Worm (Caenorhabditis elegans) whole organism, early embryonic: ENCODE results near the gene W04E12.7.
A peak's percentile ranks its signal among the peaks of the same experiment; 100 is the strongest.

Experiments
- B0310.2 ChIP-seq: sonication (generic microtip); optimal IDR thresholded peaks from 2 replicates; lab custom pipeline; 2016; ENCODE audit warnings: mild to moderate bottlenecking, missing genetic modification characterization, missing compliant biosample characterization
- F13C5.2 ChIP-seq: sonication (generic microtip); optimal IDR thresholded peaks from 2 replicates; lab custom pipeline; 2017; ENCODE audit warnings: mild to moderate bottlenecking, missing genetic modification characterization, inconsistent platforms, missing compliant biosample characterization
- aly-1 ChIP-seq: sonication (generic microtip); optimal IDR thresholded peaks from 2 replicates; lab custom pipeline; 2016; ENCODE audit warnings: missing genetic modification characterization, missing compliant biosample characterization
- ama-1 ChIP-seq: fragments of 150-350 bp; optimal IDR thresholded peaks from 2 replicates; lab custom pipeline; 2014
- ceh-13 ChIP-seq: fragments of 200-800 bp; sonication (Bioruptor generic); optimal IDR thresholded peaks from 2 replicates; lab custom pipeline; 2018; ENCODE audit warnings: mild to moderate bottlenecking, missing genetic modification characterization, missing compliant biosample characterization
- ceh-36 ChIP-seq: sonication (generic microtip); optimal IDR thresholded peaks from 2 replicates; lab custom pipeline; 2016; ENCODE audit warnings: missing genetic modification characterization, inconsistent platforms, missing compliant biosample characterization
- ets-7 ChIP-seq: sonication (generic microtip); optimal IDR thresholded peaks from 2 replicates; lab custom pipeline; 2016; ENCODE audit warnings: missing genotype, missing genetic modification characterization, missing compliant biosample characterization
- flt-1 ChIP-seq: fragments of 200-800 bp; sonication (Bioruptor generic); IDR thresholded peaks from 2 replicates; pipeline ENCODE4 v1.3.6; 2022; ENCODE audit warnings: missing genetic modification characterization, missing compliant biosample characterization
- hmbx-1 ChIP-seq: sonication (generic microtip); optimal IDR thresholded peaks from 2 replicates; lab custom pipeline; 2016; ENCODE audit warnings: mild to moderate bottlenecking, missing genetic modification characterization, missing compliant biosample characterization
- hmg-4 ChIP-seq: fragments of 200-800 bp; sonication (Bioruptor generic); optimal IDR thresholded peaks from 2 replicates; lab custom pipeline; 2018; ENCODE audit warnings: mild to moderate bottlenecking, missing genetic modification characterization, missing compliant biosample characterization
- hnd-1 ChIP-seq: sonication (generic microtip); optimal IDR thresholded peaks from 2 replicates; lab custom pipeline; 2016; ENCODE audit warnings: missing genetic modification characterization, missing compliant biosample characterization
- pes-1 ChIP-seq: fragments of 200-800 bp; sonication (Bioruptor generic); IDR thresholded peaks from 2 replicates; pipeline ENCODE4 v1.3.6; 2022; ENCODE audit warnings: missing genetic modification reagents, missing genetic modification characterization, missing compliant biosample characterization
- scrt-1 ChIP-seq: fragments of 200-800 bp; sonication (Bioruptor generic); IDR thresholded peaks from 2 replicates; pipeline ENCODE4 v1.3.6; 2022; ENCODE audit warnings: missing genetic modification characterization, missing compliant biosample characterization
- sea-1 ChIP-seq: fragments of 200-800 bp; sonication (Bioruptor generic); conservative IDR thresholded peaks from 2 replicates; pipeline ENCODE4 v1.3.6; 2022; ENCODE audit warnings: missing genetic modification characterization, missing compliant biosample characterization
- tbx-11 ChIP-seq: fragments of 200-800 bp; sonication (Bioruptor generic); IDR thresholded peaks from 2 replicates; pipeline ENCODE4 v1.3.6; 2022; ENCODE audit warnings: missing genetic modification characterization, missing compliant biosample characterization
- tbx-37 ChIP-seq: fragments of 200-800 bp; sonication (Bioruptor generic); conservative IDR thresholded peaks from 2 replicates; pipeline ENCODE4 v1.3.6; 2022; ENCODE audit warnings: missing genetic modification reagents, missing genetic modification characterization, missing compliant biosample characterization
- tra-4 ChIP-seq: sonication (generic microtip); optimal IDR thresholded peaks from 2 replicates; lab custom pipeline; 2017; ENCODE audit warnings: missing genetic modification characterization, missing compliant biosample characterization

The W04E12.7 gene

DNA sequence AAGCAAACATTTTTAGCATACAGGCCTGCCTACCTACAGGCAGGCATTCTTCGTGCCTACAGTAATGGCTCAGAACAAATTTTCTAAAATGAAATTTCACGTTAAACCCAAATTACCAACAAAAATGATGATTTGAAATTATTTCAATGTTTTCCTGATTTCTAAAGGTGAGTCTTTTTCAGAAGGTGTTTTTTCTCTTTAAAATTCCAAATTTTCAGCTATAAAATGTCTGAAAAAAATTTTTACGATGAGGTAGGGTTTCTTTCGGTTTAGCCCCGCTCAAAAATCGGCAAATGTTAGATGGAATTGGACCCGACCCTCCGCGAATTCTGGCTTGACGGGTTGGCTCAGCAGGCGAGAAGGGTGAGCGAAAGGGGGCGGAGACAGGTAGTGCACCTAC is 8.5 kb upstream of the W04E12.7 start, which contains the start of gene W04E12.5:
W04E12.5 (plus strand) TSS at position 301 of the 400 bp plus-strand sequence.
- TF ChIP-seq scrt-1 (GFP tag; lab: Robert Waterston, UW) (no peak), tbx-11 (GFP tag; lab: Robert Waterston, UW) (no peak), ama-1 (no peak), ceh-36 (tag; lab: Kevin White, UChicago) (no peak), F13C5.2 (tag; lab: Kevin White, UChicago) (no peak), ets-7 (tag; lab: Kevin White, UChicago) (no peak), tra-4 (tag; lab: Kevin White, UChicago) (no peak), ceh-13 (GFP tag; lab: Kevin White, UChicago) (no peak), aly-1 (tag; lab: Kevin White, UChicago) (no peak), flt-1 (GFP tag; lab: Robert Waterston, UW) (no peak), tbx-37 (GFP tag; lab: Robert Waterston, UW) (no peak), hmbx-1 (tag; lab: Kevin White, UChicago) (no peak), sea-1 (GFP tag; lab: Robert Waterston, UW) (no peak), pes-1 (no peak), B0310.2 (tag; lab: Kevin White, UChicago) (no peak), hmg-4 (GFP tag; lab: Kevin White, UChicago) (no peak), hnd-1 (tag; lab: Kevin White, UChicago) (no peak)

DNA sequence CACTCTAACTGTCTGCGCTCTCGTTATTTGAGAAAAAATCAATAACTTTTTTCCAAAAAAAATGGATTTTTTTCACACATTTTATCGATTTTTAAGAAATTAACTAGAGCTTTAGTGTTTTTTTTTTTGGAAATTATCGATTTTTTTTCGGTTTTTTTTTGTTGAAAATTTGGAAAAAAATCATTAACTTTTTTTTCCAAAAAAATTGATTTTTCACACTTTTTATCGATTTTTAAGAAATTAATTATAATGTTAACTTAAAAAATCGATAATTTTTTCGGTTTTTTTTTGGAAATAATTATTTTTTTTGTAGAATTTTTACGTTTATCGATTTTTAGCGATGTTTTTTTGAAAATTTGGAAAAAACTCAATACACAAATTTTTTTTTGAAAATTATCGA is 6.9 kb upstream of the W04E12.7 start:
- TF ChIP-seq B0310.2 (tag; lab: Kevin White, UChicago) (no peak), flt-1 (GFP tag; lab: Robert Waterston, UW) (no peak), aly-1 (tag; lab: Kevin White, UChicago) (no peak), ama-1 (no peak), sea-1 (GFP tag; lab: Robert Waterston, UW) (no peak), ceh-36 (tag; lab: Kevin White, UChicago) (no peak), scrt-1 (GFP tag; lab: Robert Waterston, UW) (no peak), ceh-13 (GFP tag; lab: Kevin White, UChicago) (no peak), tbx-37 (GFP tag; lab: Robert Waterston, UW) (no peak), pes-1 (no peak), F13C5.2 (tag; lab: Kevin White, UChicago) (no peak), hmbx-1 (tag; lab: Kevin White, UChicago) (no peak), tbx-11 (GFP tag; lab: Robert Waterston, UW) (no peak), tra-4 (tag; lab: Kevin White, UChicago) (no peak), hnd-1 (tag; lab: Kevin White, UChicago) (no peak), hmg-4 (GFP tag; lab: Kevin White, UChicago) (no peak), ets-7 (tag; lab: Kevin White, UChicago) (no peak)

DNA sequence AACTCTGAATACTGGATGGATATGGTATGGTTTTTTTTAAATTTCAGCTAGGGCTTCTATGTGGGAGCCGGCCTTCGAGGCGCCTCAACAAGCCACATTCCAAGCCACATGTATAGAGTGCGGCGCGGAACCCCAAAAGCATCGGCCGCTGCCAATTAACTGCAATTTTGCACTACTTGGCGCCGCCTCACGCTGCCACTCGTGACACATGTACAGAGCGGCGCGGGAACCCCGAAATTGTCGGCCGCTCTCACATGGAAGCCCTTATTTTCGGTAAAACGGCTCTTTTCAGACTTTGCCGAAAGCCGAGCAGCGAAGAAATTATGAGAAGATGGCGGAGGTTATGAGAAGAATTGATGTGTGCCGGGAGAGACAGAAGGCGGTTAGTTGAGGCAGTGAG is 6.4 kb upstream of the W04E12.7 start:
- TF ChIP-seq flt-1 (GFP tag; lab: Robert Waterston, UW) (no peak), tra-4 (tag; lab: Kevin White, UChicago) (no peak), B0310.2 (tag; lab: Kevin White, UChicago) (no peak), ets-7 (tag; lab: Kevin White, UChicago) (no peak), sea-1 (GFP tag; lab: Robert Waterston, UW) (0 out of 2 replicates have a peak, but pooled peaks have one; percentile 32), hmbx-1 (tag; lab: Kevin White, UChicago) (no peak)

DNA sequence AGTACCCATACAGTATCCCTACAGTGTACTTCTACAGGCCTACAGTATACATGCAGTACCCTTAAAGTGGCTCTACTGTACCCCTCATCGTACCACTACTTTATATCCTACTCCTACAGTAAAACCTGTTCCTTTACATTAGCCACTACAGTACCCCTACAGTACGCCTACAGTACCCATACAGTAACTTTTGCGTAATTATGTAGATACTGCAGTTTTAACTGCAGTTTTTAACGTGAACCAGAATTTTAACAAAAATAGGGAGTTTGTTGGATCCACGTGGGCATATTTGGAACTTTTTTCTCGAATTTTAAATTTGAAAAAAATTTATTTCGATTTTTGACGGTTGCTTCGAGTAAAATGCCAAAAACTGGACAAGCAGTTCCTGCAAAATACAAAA is 5.9 kb upstream of the W04E12.7 start, which contains the start of gene W04E12.4:
W04E12.4 (plus strand) TSS at position 301 of the 400 bp plus-strand sequence.
- TF ChIP-seq flt-1 (GFP tag; lab: Robert Waterston, UW) (no peak), ceh-36 (tag; lab: Kevin White, UChicago) (no peak), B0310.2 (tag; lab: Kevin White, UChicago) (no peak)

DNA sequence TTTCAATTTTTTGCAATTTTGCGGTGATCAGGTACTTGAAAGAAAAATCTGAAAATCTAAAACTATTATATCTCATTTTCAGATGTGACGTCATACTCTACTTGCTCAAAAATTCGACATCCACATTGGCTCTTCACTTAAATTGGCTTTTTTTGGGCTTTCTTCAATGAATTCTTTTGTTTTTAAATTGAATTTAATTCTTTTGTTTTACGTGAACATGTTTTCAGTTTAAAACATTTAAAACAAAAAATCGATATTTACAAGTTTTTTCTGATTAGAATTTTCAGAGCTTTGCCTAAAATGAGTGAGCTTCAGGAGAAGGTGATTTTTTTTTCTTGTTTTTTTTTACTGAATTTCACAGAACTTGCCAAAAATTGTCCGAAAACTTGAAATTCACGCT is 4.3 kb upstream of the W04E12.7 start, which contains the start of gene W04E12.3:
W04E12.3 (plus strand) TSS at position 301 of the 400 bp plus-strand sequence.
- TF ChIP-seq ceh-36 (tag; lab: Kevin White, UChicago) (no peak), hmg-4 (GFP tag; lab: Kevin White, UChicago) (no peak), hmbx-1 (tag; lab: Kevin White, UChicago) (no peak), F13C5.2 (tag; lab: Kevin White, UChicago) (no peak), hnd-1 (tag; lab: Kevin White, UChicago) (no peak), ets-7 (tag; lab: Kevin White, UChicago) (no peak), scrt-1 (GFP tag; lab: Robert Waterston, UW) (no peak), pes-1 (no peak), aly-1 (tag; lab: Kevin White, UChicago) (no peak), tbx-11 (GFP tag; lab: Robert Waterston, UW) (no peak), ceh-13 (GFP tag; lab: Kevin White, UChicago) (no peak), flt-1 (GFP tag; lab: Robert Waterston, UW) (no peak), tra-4 (tag; lab: Kevin White, UChicago) (no peak), sea-1 (GFP tag; lab: Robert Waterston, UW) (no peak), tbx-37 (GFP tag; lab: Robert Waterston, UW) (no peak)

DNA sequence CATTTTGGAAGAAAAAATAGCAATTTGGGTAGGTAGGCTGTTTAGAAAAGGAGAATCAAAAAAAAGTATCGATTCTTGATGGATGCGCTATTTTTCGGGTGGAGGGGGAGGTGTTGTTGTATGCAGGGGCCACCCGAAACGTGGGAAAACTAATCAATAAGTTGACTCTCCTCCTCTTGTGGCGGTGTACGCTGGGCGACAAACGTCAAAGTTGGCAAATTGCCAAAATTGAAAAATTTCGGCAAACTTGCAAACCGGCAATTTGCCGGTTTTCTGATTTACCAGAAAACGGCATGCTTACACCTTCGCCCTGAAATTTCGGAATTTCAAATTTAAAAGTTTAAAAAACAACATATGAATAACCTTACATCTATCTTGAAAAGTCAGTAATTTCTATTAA is 3.7 kb upstream of the W04E12.7 start, which contains the start of gene W04E12.2:
W04E12.2 (minus strand) TSS at position 101 of the 400 bp plus-strand sequence.
- no peak for TF ChIP-seq tra-4 (tag; lab: Kevin White, UChicago)
- TF ChIP-seq hmg-4 (GFP tag; lab: Kevin White, UChicago): no peak
- TF ChIP-seq ets-7 (tag; lab: Kevin White, UChicago): no peak
- TF ChIP-seq hnd-1 (tag; lab: Kevin White, UChicago): no peak
- no peak for TF ChIP-seq scrt-1 (GFP tag; lab: Robert Waterston, UW)
- TF ChIP-seq tbx-11 (GFP tag; lab: Robert Waterston, UW): no peak

DNA sequence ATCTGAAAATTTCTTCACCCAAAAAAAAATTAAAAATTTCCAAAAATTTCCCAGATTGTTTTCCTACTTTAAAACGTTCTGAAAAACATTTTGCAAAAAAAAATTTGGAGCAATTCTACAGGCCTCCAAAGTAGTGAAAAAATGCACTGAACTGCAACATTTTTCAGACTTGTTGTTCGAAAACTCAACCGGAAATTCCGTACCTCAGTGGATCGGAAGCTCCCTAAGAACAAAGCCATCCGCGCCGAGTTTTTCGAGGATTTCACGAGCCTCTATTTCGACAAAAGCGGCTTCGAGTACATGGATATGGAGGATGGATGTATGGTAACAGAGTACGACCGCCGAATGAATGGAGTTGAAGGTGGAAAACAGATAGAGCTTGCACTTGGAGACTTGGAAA is 759 bp upstream of the W04E12.7 start, which contains the start of gene fbxa-131:
fbxa-131 (plus strand) TSS at position 301 of the 400 bp plus-strand sequence.
- no peak for TF ChIP-seq F13C5.2 (tag; lab: Kevin White, UChicago)
- no peak for TF ChIP-seq ceh-13 (GFP tag; lab: Kevin White, UChicago)
- no peak for TF ChIP-seq scrt-1 (GFP tag; lab: Robert Waterston, UW)
- TF ChIP-seq hnd-1 (tag; lab: Kevin White, UChicago): no peak
- no peak for TF ChIP-seq sea-1 (GFP tag; lab: Robert Waterston, UW)
- TF ChIP-seq tra-4 (tag; lab: Kevin White, UChicago): no peak
- TF ChIP-seq hmg-4 (GFP tag; lab: Kevin White, UChicago): no peak
- TF ChIP-seq flt-1 (GFP tag; lab: Robert Waterston, UW): no peak
- TF ChIP-seq tbx-37 (GFP tag; lab: Robert Waterston, UW): no peak
- TF ChIP-seq tbx-11 (GFP tag; lab: Robert Waterston, UW): no peak
- no peak for TF ChIP-seq pes-1
- TF ChIP-seq ceh-36 (tag; lab: Kevin White, UChicago): no peak
- no peak for TF ChIP-seq hmbx-1 (tag; lab: Kevin White, UChicago)
- no peak for TF ChIP-seq B0310.2 (tag; lab: Kevin White, UChicago)
- no peak for TF ChIP-seq ama-1
- no peak for TF ChIP-seq ets-7 (tag; lab: Kevin White, UChicago)
- no peak for TF ChIP-seq aly-1 (tag; lab: Kevin White, UChicago)
